Worm (Caenorhabditis elegans) whole organism, young adult: ENCODE measurements around the gene T05H4.11.

ENCODE experiments used
- B0336.3 ChIP-seq: fragments of 200-800 bp; sonication (Bioruptor generic); IDR thresholded peaks from 2 replicates; pipeline ENCODE4 v1.3.6; 2022; ENCODE audit warnings: missing genetic modification characterization, missing compliant biosample characterization
- C17E4.6 ChIP-seq: fragments of 200-800 bp; sonication (Bioruptor generic); IDR thresholded peaks from 2 replicates; pipeline ENCODE4 v1.3.6; 2022; ENCODE audit warnings: missing genetic modification reagents, missing genetic modification characterization, missing compliant biosample characterization
- F10E7.11 ChIP-seq: sonication (generic microtip); optimal IDR thresholded peaks from 2 replicates; lab custom pipeline; 2017; ENCODE audit warnings: mild to moderate bottlenecking, missing genetic modification characterization, moderate library complexity, missing compliant biosample characterization
- F57A8.1 ChIP-seq: fragments of 200-800 bp; sonication (Bioruptor generic); optimal IDR thresholded peaks from 2 replicates; lab custom pipeline; 2018; ENCODE audit warnings: mild to moderate bottlenecking, missing genetic modification characterization, moderate library complexity, missing compliant biosample characterization
- K11D2.4 ChIP-seq: fragments of 200-800 bp; sonication (Bioruptor generic); IDR thresholded peaks from 2 replicates; pipeline ENCODE4 v1.3.6; 2022; ENCODE audit warnings: missing genetic modification reagents, missing genetic modification characterization, missing compliant biosample characterization
- K12H6.12 ChIP-seq: fragments of 200-800 bp; sonication (Bioruptor generic); optimal IDR thresholded peaks from 2 replicates; lab custom pipeline; 2018; ENCODE audit warnings: mild to moderate bottlenecking, missing genetic modification characterization, missing compliant biosample characterization
- Y53F4B.3 ChIP-seq: fragments of 200-800 bp; sonication (Bioruptor generic); IDR thresholded peaks from 2 replicates; pipeline ENCODE4 v1.3.6; 2022; ENCODE audit warnings: missing genetic modification reagents, missing genetic modification characterization, missing compliant biosample characterization
- Y53G8AR.9 ChIP-seq: fragments of 200-800 bp; sonication (Bioruptor generic); conservative IDR thresholded peaks from 2 replicates; pipeline ENCODE4 v1.3.6; 2022; ENCODE audit warnings: missing genetic modification reagents, missing genetic modification characterization, missing compliant biosample characterization
- Y56A3A.18 ChIP-seq: fragments of 200-800 bp; sonication (Bioruptor generic); IDR thresholded peaks from 2 replicates; pipeline ENCODE4 v1.3.6; 2022; ENCODE audit warnings: missing genetic modification reagents, missing genetic modification characterization, missing compliant biosample characterization
- Y79H2A.3 ChIP-seq: fragments of 200-800 bp; sonication (Bioruptor generic); conservative IDR thresholded peaks from 2 replicates; pipeline ENCODE4 v1.3.6; 2022; ENCODE audit warnings: missing genetic modification reagents, missing genetic modification characterization, missing compliant biosample characterization
- Y95B8A.8 ChIP-seq: fragments of 200-800 bp; sonication (Bioruptor generic); IDR thresholded peaks from 2 replicates; pipeline ENCODE4 v1.3.6; 2022; ENCODE audit warnings: missing genetic modification reagents, missing genetic modification characterization, missing compliant biosample characterization
- cebp-1 ChIP-seq, 2 experiments: fragments of 200-800 bp in 1 of 2; sonication (Bioruptor generic) in 1 of 2; sonication (generic microtip) in 1 of 2; IDR thresholded peaks in 1 of 2; optimal IDR thresholded peaks in 1 of 2; 2 replicates each; pipeline versions ENCODE4 v1.3.6 to Lab custom; 2017 to 2022; ENCODE audit warnings: missing compliant biosample characterization in 2 of 2, missing genetic modification characterization in 2 of 2, mild to moderate bottlenecking in 1 of 2, missing genetic modification reagents in 1 of 2, moderate library complexity in 1 of 2
- ceh-100 ChIP-seq: fragments of 200-800 bp; sonication (Bioruptor generic); IDR thresholded peaks from 2 replicates; pipeline ENCODE4 v1.3.6; 2022; ENCODE audit warnings: missing genetic modification reagents, missing genetic modification characterization, missing compliant biosample characterization
- ceh-79 ChIP-seq: sonication (generic microtip); optimal IDR thresholded peaks from 2 replicates; lab custom pipeline; 2017; ENCODE audit warnings: mild to moderate bottlenecking, missing genetic modification characterization, missing compliant biosample characterization
- fkh-3 ChIP-seq: sonication (generic microtip); optimal IDR thresholded peaks from 2 replicates; lab custom pipeline; 2016; ENCODE audit warnings: mild to moderate bottlenecking, missing genetic modification characterization, missing compliant biosample characterization
- hlh-26 ChIP-seq: fragments of 200-800 bp; sonication (Bioruptor generic); conservative IDR thresholded peaks from 2 replicates; pipeline ENCODE4 v1.3.6; 2022; ENCODE audit warnings: missing genetic modification reagents, missing genetic modification characterization, missing compliant biosample characterization
- hrde-1 ChIP-seq: sonication (generic microtip); optimal IDR thresholded peaks from 2 replicates; lab custom pipeline; 2016; ENCODE audit warnings: missing genetic modification characterization, mild to moderate bottlenecking, missing compliant biosample characterization, moderate library complexity, missing genotype, missing genetic modification reagents, borderline replicate concordance
- madf-8 ChIP-seq: fragments of 200-800 bp; sonication (Bioruptor generic); conservative IDR thresholded peaks from 2 replicates; pipeline ENCODE4 v1.3.6; 2022; ENCODE audit warnings: missing genetic modification reagents, missing genetic modification characterization, missing compliant biosample characterization
- nhr-120 ChIP-seq: fragments of 200-800 bp; sonication (Bioruptor generic); IDR thresholded peaks from 2 replicates; pipeline ENCODE4 v1.3.6; 2022; ENCODE audit warnings: missing genetic modification characterization, missing compliant biosample characterization
- nhr-80 ChIP-seq: sonication (generic microtip); optimal IDR thresholded peaks from 2 replicates; lab custom pipeline; 2016; ENCODE audit warnings: missing genetic modification characterization, missing compliant biosample characterization
- nhr-90 ChIP-seq: sonication (generic microtip); optimal IDR thresholded peaks from 2 replicates; lab custom pipeline; 2016; ENCODE audit warnings: missing genotype, mild to moderate bottlenecking, missing genetic modification characterization, missing compliant biosample characterization
- snpc-4 ChIP-seq, 5 experiments: fragments of 150-350 bp in 1 of 5; sonication (generic microtip) in 4 of 5; optimal IDR thresholded peaks; 2 replicates each; lab custom pipeline; 2014 to 2018; ENCODE audit warnings: missing genetic modification characterization in 5 of 5, missing biosample characterization in 3 of 5, antibody characterized with exemption in 2 of 5, mild to moderate bottlenecking in 2 of 5, missing compliant biosample characterization in 2 of 5, missing genotype in 2 of 5, moderate library complexity in 2 of 5, missing genetic modification reagents in 1 of 5
- unc-130 ChIP-seq: sonication (generic microtip); optimal IDR thresholded peaks from 2 replicates; lab custom pipeline; 2016; ENCODE audit warnings: missing genetic modification reagents, missing genetic modification characterization, missing compliant biosample characterization
- ztf-18 ChIP-seq: sonication (generic microtip); optimal IDR thresholded peaks from 2 replicates; lab custom pipeline; 2016; ENCODE audit warnings: missing genotype, mild to moderate bottlenecking, missing genetic modification characterization, missing compliant biosample characterization
- ztf-26 ChIP-seq: sonication (generic microtip); optimal IDR thresholded peaks from 2 replicates; lab custom pipeline; 2017; ENCODE audit warnings: missing genetic modification characterization, missing compliant biosample characterization

Gene T05H4.11

DNA sequence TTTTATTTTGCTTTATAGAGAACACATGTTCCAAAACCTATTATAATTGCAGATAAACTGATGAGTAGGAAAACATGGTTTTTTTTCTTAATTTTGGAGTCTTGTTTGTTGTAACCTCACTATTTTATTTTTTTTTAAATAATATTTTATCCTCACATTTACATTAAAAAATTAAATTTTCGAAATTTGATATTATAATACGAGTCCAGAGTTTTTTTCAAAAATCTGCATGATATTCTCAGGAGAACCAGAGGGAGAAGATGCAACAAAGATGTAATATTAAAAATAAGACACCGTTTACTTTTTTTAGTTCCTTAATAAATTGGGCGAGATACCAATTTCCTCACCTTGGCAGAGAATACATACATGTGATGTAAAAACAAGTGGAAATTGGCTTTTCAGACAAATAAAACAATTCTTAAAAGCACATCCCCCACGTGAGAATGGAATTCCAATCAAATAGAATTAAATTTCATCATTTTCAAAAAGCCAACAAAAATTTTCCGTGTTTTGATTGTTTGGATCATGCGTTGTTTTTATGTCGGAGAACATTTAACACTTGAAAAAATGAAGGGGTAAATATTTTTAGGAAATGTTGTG, 40.3 kb downstream of the T05H4.11 start:
- no peak for TF ChIP-seq K11D2.4 (GFP tag; lab: Robert Waterston, UW)
- no peak for TF ChIP-seq ceh-79
- no peak for TF ChIP-seq hrde-1 (tag; lab: Kevin White, UChicago)
- no peak for TF ChIP-seq ceh-100 (GFP tag; lab: Robert Waterston, UW)
- no peak for TF ChIP-seq Y53G8AR.9
- TF ChIP-seq nhr-120 (GFP tag; lab: Robert Waterston, UW) = no peak
- TF ChIP-seq Y56A3A.18 = no peak
- TF ChIP-seq F10E7.11 (tag; lab: Kevin White, UChicago) = no peak
- TF ChIP-seq Y53F4B.3 (GFP tag; lab: Robert Waterston, UW) = no peak
- no peak for TF ChIP-seq B0336.3 (GFP tag; lab: Robert Waterston, UW)
- no peak for TF ChIP-seq F57A8.1 (GFP tag; lab: Kevin White, UChicago)
- no peak for TF ChIP-seq cebp-1 (GFP tag; IDR thresholded peaks at IDR 0.05; lab: Robert Waterston, UW)
- TF ChIP-seq cebp-1 (tag; optimal IDR thresholded peaks at IDR 0.05; lab: Kevin White, UChicago) = no peak
- no peak for TF ChIP-seq hlh-26
- TF ChIP-seq C17E4.6 (GFP tag; lab: Robert Waterston, UW) = no peak
- no peak for TF ChIP-seq Y79H2A.3
- TF ChIP-seq snpc-4 (GFP tag; optimal IDR thresholded peaks at IDR 0.05; lab: Kevin White, UChicago) = no peak
- TF ChIP-seq snpc-4 (tag; optimal IDR thresholded peaks at IDR 0.05; lab: Kevin White, UChicago) = no peak
- TF ChIP-seq nhr-90 (tag; lab: Kevin White, UChicago) = no peak
- TF ChIP-seq K12H6.12 (tag; lab: Kevin White, UChicago) = no peak
- TF ChIP-seq fkh-3 (tag; lab: Kevin White, UChicago) = no peak
- TF ChIP-seq Y95B8A.8 = no peak

DNA sequence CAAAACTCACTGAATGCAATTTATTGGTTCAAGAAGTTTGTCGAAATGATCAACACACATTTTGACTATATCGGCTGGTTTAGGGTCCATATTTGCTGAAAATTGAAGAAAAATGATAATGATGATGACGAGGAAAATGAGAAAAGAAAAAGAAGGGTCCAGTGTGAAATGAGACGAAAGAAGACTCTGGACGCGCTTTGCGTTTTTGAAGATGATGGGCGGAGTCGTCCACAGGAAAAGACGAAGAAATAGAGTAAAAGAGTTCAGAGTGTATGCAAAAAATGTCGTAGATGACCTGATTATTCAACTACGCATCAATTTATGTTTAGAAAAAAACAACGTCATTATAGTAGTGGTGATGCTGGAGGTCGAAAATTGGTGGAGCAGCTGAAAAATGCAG, 51.2 kb downstream of the T05H4.11 start, which contains the start of gene F13H6.5:
Gene F13H6.5, minus strand, starts transcription at position 101 of the 400 bp plus-strand sequence.
- no peak for TF ChIP-seq madf-8 (GFP tag; lab: Robert Waterston, UW)
- no peak for TF ChIP-seq unc-130 (GFP tag; lab: Kevin White, UChicago)
- TF ChIP-seq nhr-80 = no peak
- no peak for TF ChIP-seq hlh-26
- TF ChIP-seq ztf-26 (tag; lab: Kevin White, UChicago) = no peak
- TF ChIP-seq F10E7.11 (tag; lab: Kevin White, UChicago) = no peak
- no peak for TF ChIP-seq ztf-18 (tag; lab: Kevin White, UChicago)
- TF ChIP-seq, all 124 proteins: peak for 0
